Worm (Caenorhabditis elegans): ENCODE measurements around the gene Y39E4B.6.
A peak's percentile ranks its signal among the peaks of the same experiment; 100 is the strongest.

Y39E4B.6 gene

DNA sequence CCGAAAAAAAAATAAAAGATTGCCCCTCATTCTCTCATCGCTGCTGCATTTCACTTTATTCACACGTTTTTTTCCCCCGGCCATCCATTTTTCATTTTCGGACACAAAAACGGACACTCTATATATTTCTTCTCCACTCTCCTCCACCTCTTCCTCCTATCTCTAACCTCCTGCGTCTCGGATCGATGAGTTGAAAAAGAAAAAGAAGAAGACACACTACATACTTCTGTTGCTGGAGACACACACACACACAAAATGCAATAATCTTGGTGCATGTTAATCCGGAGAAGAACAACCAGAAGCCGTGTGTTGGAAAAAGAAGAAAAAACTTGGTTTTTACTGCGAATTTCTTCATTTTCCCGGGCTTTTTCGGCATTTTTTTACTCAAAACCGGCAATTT lies 35.4 kb downstream of the Y39E4B.6 start (continued):
- TF ChIP-seq alr-1 (tag; optimal IDR thresholded peaks at IDR 0.05): no peak

DNA sequence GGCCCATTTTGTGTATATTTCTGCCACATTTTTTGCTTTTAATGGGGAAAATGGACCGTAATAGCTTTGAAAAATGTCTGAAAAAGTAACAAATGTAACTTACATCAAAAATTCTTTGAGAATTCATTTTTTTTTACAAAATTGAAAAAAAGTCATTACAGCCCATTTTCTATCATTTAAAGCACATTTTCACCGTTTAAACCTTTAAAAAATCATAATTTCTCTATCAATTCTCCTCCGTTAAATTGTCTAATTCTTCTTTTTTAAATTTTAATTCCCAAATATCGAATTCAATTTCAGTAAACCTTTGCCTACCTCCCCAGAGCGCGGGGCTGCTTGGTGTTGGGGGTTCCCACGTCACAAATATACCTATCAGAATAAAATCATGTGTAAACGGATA lies 36.8 kb downstream of the Y39E4B.6 start, which contains the start of gene dhhc-8:
Gene dhhc-8, plus strand, starts transcription at position 301 of the 400 bp plus-strand sequence.
- no peak for TF ChIP-seq nhr-129 (tag; optimal IDR thresholded peaks at IDR 0.05)
- TF ChIP-seq ceh-82 (tag; optimal IDR thresholded peaks at IDR 0.05): no peak
- no peak for TF ChIP-seq lsy-2 (tag; optimal IDR thresholded peaks at IDR 0.05)
- no peak for TF ChIP-seq ztf-1 (GFP tag; conservative IDR thresholded peaks at IDR 0.05)
- no peak for TF ChIP-seq snpc-4 (tag; optimal IDR thresholded peaks at IDR 0.05)
- TF ChIP-seq elt-1 (tag; optimal IDR thresholded peaks at IDR 0.05): no peak
- TF ChIP-seq ceh-16 (tag; optimal IDR thresholded peaks at IDR 0.05): no peak
- TF ChIP-seq elt-3 (tag; optimal IDR thresholded peaks at IDR 0.05): no peak
- no peak for TF ChIP-seq lin-39 (tag; optimal IDR thresholded peaks at IDR 0.05)

DNA sequence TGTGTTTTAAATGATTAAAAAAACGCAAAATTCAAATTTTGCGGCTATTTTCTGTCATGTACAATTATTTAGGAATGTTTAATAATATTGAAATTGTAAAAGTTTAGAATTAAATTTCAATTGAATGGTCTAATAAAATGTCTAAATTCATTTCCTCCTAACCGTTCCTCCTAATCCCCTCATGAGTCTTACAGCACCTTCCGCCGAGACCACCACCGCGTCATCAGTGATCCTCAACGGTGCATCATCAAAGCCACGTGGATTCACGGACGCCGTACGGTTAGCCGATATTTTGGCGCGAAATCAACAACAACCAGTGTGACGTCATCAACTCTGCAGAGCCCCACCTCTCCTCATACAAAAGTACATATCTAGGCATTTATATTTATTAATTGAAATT lies 47.9 kb downstream of the Y39E4B.6 start:
- no peak for TF ChIP-seq ceh-82 (tag; optimal IDR thresholded peaks at IDR 0.05)
- no peak for TF ChIP-seq ZK546.5 (tag; optimal IDR thresholded peaks at IDR 0.05)
- no peak for TF ChIP-seq aly-2 (tag; optimal IDR thresholded peaks at IDR 0.05)
- TF ChIP-seq nhr-10 (tag; optimal IDR thresholded peaks at IDR 0.05): no peak
- no peak for TF ChIP-seq sma-9 (GFP tag; optimal IDR thresholded peaks at IDR 0.05)
- no peak for TF ChIP-seq sma-9 (tag; optimal IDR thresholded peaks at IDR 0.05)
- no peak for TF ChIP-seq ceh-16 (tag; optimal IDR thresholded peaks at IDR 0.05)
- no peak for TF ChIP-seq nhr-23 (tag; optimal IDR thresholded peaks at IDR 0.05)
- no peak for TF ChIP-seq mab-5 (tag; optimal IDR thresholded peaks at IDR 0.05)
- no peak for TF ChIP-seq R02D3.7 (tag; optimal IDR thresholded peaks at IDR 0.05)
- no peak for TF ChIP-seq gmeb-1 (tag; optimal IDR thresholded peaks at IDR 0.05)
- no peak for TF ChIP-seq unc-62 (GFP tag; optimal IDR thresholded peaks at IDR 0.05)
- TF ChIP-seq mbf-1 (tag; optimal IDR thresholded peaks at IDR 0.05): no peak
- no peak for TF ChIP-seq zag-1 (tag; optimal IDR thresholded peaks at IDR 0.05)
- TF ChIP-seq nhr-25 (tag; optimal IDR thresholded peaks at IDR 0.05): no peak
- TF ChIP-seq nhr-6 (tag; optimal IDR thresholded peaks at IDR 0.05): no peak
- no peak for TF ChIP-seq ztf-11 (tag; optimal IDR thresholded peaks at IDR 0.05)
- no peak for TF ChIP-seq nhr-129 (tag; optimal IDR thresholded peaks at IDR 0.05)
- TF ChIP-seq peb-1 (tag; optimal IDR thresholded peaks at IDR 0.05): no peak

DNA sequence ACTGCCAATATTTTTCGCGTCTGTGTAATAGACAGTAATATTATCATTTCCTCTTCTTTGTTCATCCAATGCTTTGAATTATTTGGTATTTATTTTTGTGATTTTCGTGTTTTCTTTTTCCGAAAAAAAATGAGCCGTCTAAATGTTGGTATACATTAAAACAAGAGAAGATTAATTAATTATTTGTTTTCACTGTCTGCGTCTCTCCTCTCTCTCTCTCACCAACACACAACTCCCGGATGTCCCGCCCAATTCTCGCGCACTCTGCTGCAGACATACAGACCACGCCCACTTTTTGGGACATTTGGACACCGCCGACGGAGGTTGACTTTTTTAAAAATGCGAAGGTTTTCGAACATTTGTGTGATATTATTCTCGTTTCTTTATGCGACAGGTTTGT lies 49.0 kb downstream of the Y39E4B.6 start, which contains the start of gene zig-8:
Gene zig-8, plus strand, starts transcription at position 301 of the 400 bp plus-strand sequence.
- TF ChIP-seq nhr-129 (tag; optimal IDR thresholded peaks at IDR 0.05): no peak
- TF ChIP-seq unc-55 (GFP tag; optimal IDR thresholded peaks at IDR 0.05): peak; percentile 20
- TF ChIP-seq mdl-1 (tag; optimal IDR thresholded peaks at IDR 0.05): no peak
- TF ChIP-seq unc-39 (tag; optimal IDR thresholded peaks at IDR 0.05): no peak
- no peak for TF ChIP-seq ZK546.5 (tag; optimal IDR thresholded peaks at IDR 0.05)
- no peak for TF ChIP-seq dmd-4 (tag; optimal IDR thresholded peaks at IDR 0.05)
- TF ChIP-seq sem-4 (tag; optimal IDR thresholded peaks at IDR 0.05): peak; percentile 10
- no peak for TF ChIP-seq ztf-4 (tag; optimal IDR thresholded peaks at IDR 0.05)

DNA sequence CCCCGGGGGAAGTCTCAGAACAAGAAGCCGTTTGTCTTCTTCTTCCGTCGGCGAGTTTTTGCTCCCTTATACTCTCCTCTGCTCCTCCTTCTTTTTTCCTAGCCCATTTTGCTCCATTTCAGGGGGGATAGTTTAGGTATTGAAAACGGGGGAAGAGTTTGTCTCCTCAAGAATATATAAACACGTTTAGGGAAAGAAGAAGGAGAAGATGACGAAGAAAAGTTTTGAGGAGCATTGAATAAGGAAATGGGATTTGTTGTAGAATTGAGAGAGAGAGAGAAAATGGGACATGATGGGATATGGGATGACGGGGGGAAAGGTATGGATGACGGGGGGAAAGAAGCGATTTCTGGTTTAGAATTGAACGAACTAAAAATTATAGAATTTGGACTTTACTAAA lies 52.9 kb downstream of the Y39E4B.6 start:
- TF ChIP-seq nhr-21 (tag; optimal IDR thresholded peaks at IDR 0.05) (no peak), unc-55 (GFP tag; optimal IDR thresholded peaks at IDR 0.05) (no peak), peb-1 (tag; optimal IDR thresholded peaks at IDR 0.05) (no peak), ztf-11 (tag; optimal IDR thresholded peaks at IDR 0.05) (no peak), nhr-12 (tag; optimal IDR thresholded peaks at IDR 0.05) (no peak), zag-1 (tag; optimal IDR thresholded peaks at IDR 0.05) (no peak), nhr-6 (tag; optimal IDR thresholded peaks at IDR 0.05) (no peak), unc-62 (GFP tag; optimal IDR thresholded peaks at IDR 0.05) (no peak), snpc-4 (tag; optimal IDR thresholded peaks at IDR 0.05) (no peak), skn-1 (tag; optimal IDR thresholded peaks at IDR 0.05) (no peak), sma-9 (GFP tag; optimal IDR thresholded peaks at IDR 0.05) (no peak), sma-9 (tag; optimal IDR thresholded peaks at IDR 0.05) (no peak), ceh-82 (tag; optimal IDR thresholded peaks at IDR 0.05) (no peak), mab-5 (tag; optimal IDR thresholded peaks at IDR 0.05) (no peak)

Data from whole organism, L2 larva.